Worm (Caenorhabditis elegans) whole organism, L4 larva: ENCODE data around the gene ceh-28.
"Not testable (repeated sequence)": the region's sequence is repeated elsewhere in the genome, so short reads cannot be mapped to it uniquely, and the experiment has no call there.

Source experiments
- D1046.2 ChIP-seq: fragments of 200-800 bp; sonication (Bioruptor generic); IDR thresholded peaks from 2 replicates; pipeline ENCODE4 v1.3.6; 2022; ENCODE audit warnings: missing genetic modification characterization, missing compliant biosample characterization
- F10B5.3 ChIP-seq: sonication (generic microtip); optimal IDR thresholded peaks from 2 replicates; lab custom pipeline; 2016; ENCODE audit warnings: mild to moderate bottlenecking, missing genetic modification characterization, missing compliant biosample characterization
- F26F4.8 ChIP-seq: fragments of 200-800 bp; sonication (Bioruptor generic); conservative IDR thresholded peaks from 2 replicates; pipeline ENCODE4 v1.3.6; 2022; ENCODE audit warnings: missing genetic modification characterization, missing compliant biosample characterization
- F44E2.7 ChIP-seq: fragments of 200-800 bp; sonication (Bioruptor generic); IDR thresholded peaks from 2 replicates; pipeline ENCODE4 v2.1.2; 2022; ENCODE audit warnings: missing genetic modification characterization, missing compliant biosample characterization
- T20F7.1 ChIP-seq: fragments of 200-800 bp; sonication (Bioruptor generic); optimal IDR thresholded peaks from 2 replicates; lab custom pipeline; 2018; ENCODE audit warnings: mild to moderate bottlenecking, missing genetic modification characterization, missing compliant biosample characterization
- T26A8.4 ChIP-seq: fragments of 200-800 bp; sonication (Bioruptor generic); IDR thresholded peaks from 2 replicates; pipeline ENCODE4 v1.3.6; 2022; ENCODE audit warnings: missing genetic modification characterization, missing compliant biosample characterization
- Y105C5A.15 ChIP-seq: fragments of 200-800 bp; sonication (Bioruptor generic); IDR thresholded peaks from 2 replicates; pipeline ENCODE4 v1.3.6; 2022; ENCODE audit warnings: missing genetic modification characterization, missing compliant biosample characterization
- Y5F2A.4 ChIP-seq: fragments of 200-800 bp; sonication (Bioruptor generic); optimal IDR thresholded peaks from 2 replicates; lab custom pipeline; 2018; ENCODE audit warnings: mild to moderate bottlenecking, missing genetic modification characterization, missing compliant biosample characterization
- Y75B8A.6 ChIP-seq: fragments of 200-800 bp; sonication (Bioruptor generic); IDR thresholded peaks from 2 replicates; pipeline ENCODE4 v1.3.6; 2022; ENCODE audit warnings: missing genetic modification reagents, missing genetic modification characterization, missing compliant biosample characterization
- ZK337.2 ChIP-seq: fragments of 200-800 bp; sonication (Bioruptor generic); IDR thresholded peaks from 2 replicates; pipeline ENCODE4 v1.3.6; 2022; ENCODE audit warnings: missing genetic modification reagents, missing genetic modification characterization, missing compliant biosample characterization
- aha-1 ChIP-seq: fragments of 150-350 bp; peaks from one replicate; lab custom pipeline; 2014; ENCODE audit warnings: missing biosample characterization, missing genetic modification characterization
- ceh-44 ChIP-seq: fragments of 200-800 bp; sonication (Bioruptor generic); IDR thresholded peaks from 2 replicates; pipeline ENCODE4 v1.3.6; 2022; ENCODE audit warnings: missing genetic modification reagents, missing genetic modification characterization, missing compliant biosample characterization
- daf-16 ChIP-seq, 3 experiments: sonication (generic microtip); optimal IDR thresholded peaks; 2 replicates each; lab custom pipeline; 2016 to 2017; ENCODE audit warnings: missing genetic modification characterization in 3 of 3, missing genetic modification reagents in 3 of 3, mild to moderate bottlenecking in 2 of 3, missing compliant biosample characterization in 2 of 3, missing biosample characterization in 1 of 3, moderate library complexity in 1 of 3
- daf-19 ChIP-seq: fragments of 200-800 bp; sonication (Bioruptor generic); conservative IDR thresholded peaks from 2 replicates; pipeline ENCODE4 v1.3.6; 2022; ENCODE audit warnings: missing genetic modification characterization, missing compliant biosample characterization
- daf-8 ChIP-seq: fragments of 200-800 bp; sonication (Bioruptor generic); IDR thresholded peaks from 2 replicates; pipeline ENCODE4 v1.3.6; 2022; ENCODE audit warnings: missing genetic modification characterization, missing compliant biosample characterization
- dmd-6 ChIP-seq: fragments of 200-800 bp; sonication (Bioruptor generic); IDR thresholded peaks from 2 replicates; pipeline ENCODE4 v1.3.6; 2022; ENCODE audit warnings: missing genetic modification reagents, missing genetic modification characterization, missing compliant biosample characterization
- duxl-1 ChIP-seq: sonication (generic microtip); optimal IDR thresholded peaks from 2 replicates; lab custom pipeline; 2016; ENCODE audit warnings: mild to moderate bottlenecking, missing genetic modification characterization, moderate library complexity, missing compliant biosample characterization; ENCODE audit not compliant: poor library complexity
- dve-1 ChIP-seq: sonication (generic microtip); optimal IDR thresholded peaks from 2 replicates; lab custom pipeline; 2017; ENCODE audit warnings: antibody characterized with exemption, mild to moderate bottlenecking, missing genetic modification characterization, missing compliant biosample characterization; ENCODE audit not compliant: insufficient read depth
- hif-1 ChIP-seq, 2 experiments: sonication (generic microtip); optimal IDR thresholded peaks; 2 replicates each; lab custom pipeline; 2016 to 2017; ENCODE audit warnings: missing compliant biosample characterization in 2 of 2, missing genetic modification characterization in 2 of 2, missing genetic modification reagents in 2 of 2, missing genotype in 2 of 2, mild to moderate bottlenecking in 1 of 2
- hlh-30 ChIP-seq: sonication (generic microtip); optimal IDR thresholded peaks from 2 replicates; lab custom pipeline; 2017; ENCODE audit warnings: antibody characterized with exemption, mild to moderate bottlenecking, missing genetic modification characterization, missing compliant biosample characterization; ENCODE audit not compliant: insufficient read depth
- hmg-1.1 ChIP-seq: fragments of 200-800 bp; sonication (Bioruptor generic); IDR thresholded peaks from 2 replicates; pipeline ENCODE4 v1.3.6; 2022; ENCODE audit warnings: missing genetic modification reagents, missing genetic modification characterization, missing compliant biosample characterization
- lim-7 ChIP-seq: fragments of 200-800 bp; sonication (Bioruptor generic); IDR thresholded peaks from 2 replicates; pipeline ENCODE4 v1.3.6; 2022; ENCODE audit warnings: missing genetic modification characterization, missing compliant biosample characterization
- lin-1 ChIP-seq: fragments of 200-800 bp; sonication (Bioruptor generic); IDR thresholded peaks from 2 replicates; pipeline ENCODE4 v1.3.6; 2022; ENCODE audit warnings: missing genetic modification reagents, missing genetic modification characterization, missing compliant biosample characterization
- lir-3 ChIP-seq: sonication (generic microtip); optimal IDR thresholded peaks from 2 replicates; lab custom pipeline; 2016; ENCODE audit warnings: mild to moderate bottlenecking, missing genetic modification characterization, missing compliant biosample characterization
- lsy-2 ChIP-seq, 2 experiments: fragments of 150-350 bp in 1 of 2; sonication (generic microtip) in 1 of 2; optimal IDR thresholded peaks; 2 replicates each; lab custom pipeline; 2014 to 2017; ENCODE audit warnings: missing biosample characterization in 2 of 2, missing genetic modification characterization in 2 of 2
- madf-5 ChIP-seq, 2 experiments: fragments of 200-800 bp; sonication (Bioruptor generic); IDR thresholded peaks; 2 replicates each; pipeline ENCODE4 v1.3.6; 2022; ENCODE audit warnings: missing compliant biosample characterization in 2 of 2, missing genetic modification characterization in 2 of 2
- madf-9 ChIP-seq: fragments of 200-800 bp; sonication (Bioruptor generic); conservative IDR thresholded peaks from 2 replicates; pipeline ENCODE4 v1.3.6; 2022; ENCODE audit warnings: missing genetic modification reagents, missing genetic modification characterization, missing compliant biosample characterization
- mdt-29 ChIP-seq: fragments of 200-800 bp; sonication (Bioruptor generic); IDR thresholded peaks from 2 replicates; pipeline ENCODE4 v1.3.6; 2022; ENCODE audit warnings: missing genetic modification reagents, missing genetic modification characterization, missing compliant biosample characterization
- mes-2 ChIP-seq: sonication (generic microtip); optimal IDR thresholded peaks from 2 replicates; lab custom pipeline; 2016; ENCODE audit warnings: missing genotype, mild to moderate bottlenecking, missing genetic modification characterization, missing compliant biosample characterization; ENCODE audit not compliant: poor library complexity, severe bottlenecking
- mxl-2 ChIP-seq: fragments of 200-800 bp; sonication (Bioruptor generic); conservative IDR thresholded peaks from 2 replicates; pipeline ENCODE4 v1.3.6; 2022; ENCODE audit warnings: missing genetic modification reagents, missing genetic modification characterization, missing compliant biosample characterization
- nhr-111 ChIP-seq: fragments of 200-800 bp; sonication (Bioruptor generic); optimal IDR thresholded peaks from 2 replicates; lab custom pipeline; 2018; ENCODE audit warnings: mild to moderate bottlenecking, missing genetic modification characterization, missing compliant biosample characterization
- nhr-25 ChIP-seq: sonication (generic microtip); optimal IDR thresholded peaks from 2 replicates; lab custom pipeline; 2017; ENCODE audit warnings: missing genetic modification characterization, mild to moderate bottlenecking, missing compliant biosample characterization, antibody characterized with exemption, moderate library complexity, borderline replicate concordance; ENCODE audit not compliant: insufficient read depth
- nhr-28 ChIP-seq: fragments of 150-350 bp; optimal IDR thresholded peaks from 2 replicates; lab custom pipeline; 2014; ENCODE audit warnings: missing biosample characterization, missing genetic modification characterization
- nhr-41 ChIP-seq: fragments of 200-800 bp; sonication (Bioruptor generic); IDR thresholded peaks from 2 replicates; pipeline ENCODE4 v1.3.6; 2022; ENCODE audit warnings: missing genetic modification reagents, missing genetic modification characterization, missing compliant biosample characterization
- nhr-48 ChIP-seq: sonication (generic microtip); optimal IDR thresholded peaks from 2 replicates; lab custom pipeline; 2016; ENCODE audit warnings: mild to moderate bottlenecking, missing genetic modification characterization, missing compliant biosample characterization
- nhr-6 ChIP-seq: fragments of 150-350 bp; optimal IDR thresholded peaks from 2 replicates; lab custom pipeline; 2014; ENCODE audit warnings: missing biosample characterization, missing genetic modification characterization
- php-3 ChIP-seq: fragments of 200-800 bp; sonication (Bioruptor generic); IDR thresholded peaks from 2 replicates; pipeline ENCODE4 v1.3.6; 2022; ENCODE audit warnings: missing genetic modification reagents, missing genetic modification characterization, missing compliant biosample characterization
- rbr-2 ChIP-seq: sonication (generic microtip); optimal IDR thresholded peaks from 2 replicates; lab custom pipeline; 2016; ENCODE audit warnings: missing genotype, missing genetic modification characterization, missing compliant biosample characterization
- sdz-12 ChIP-seq: fragments of 200-800 bp; sonication (Bioruptor generic); optimal IDR thresholded peaks from 2 replicates; lab custom pipeline; 2018; ENCODE audit warnings: mild to moderate bottlenecking, missing genetic modification characterization, missing compliant biosample characterization
- set-16 ChIP-seq: fragments of 200-800 bp; sonication (Bioruptor generic); IDR thresholded peaks from 2 replicates; pipeline ENCODE4 v1.3.6; 2022; ENCODE audit warnings: missing genetic modification reagents, missing genetic modification characterization, missing compliant biosample characterization
- snpc-1.2 ChIP-seq: fragments of 200-800 bp; sonication (Bioruptor generic); IDR thresholded peaks from 2 replicates; pipeline ENCODE4 v1.3.6; 2022; ENCODE audit warnings: missing genetic modification reagents, missing genetic modification characterization, missing compliant biosample characterization
- spr-3 ChIP-seq: fragments of 200-800 bp; sonication (Bioruptor generic); optimal IDR thresholded peaks from 2 replicates; lab custom pipeline; 2018; ENCODE audit warnings: mild to moderate bottlenecking, missing genetic modification characterization, missing compliant biosample characterization
- tag-97 ChIP-seq: fragments of 200-800 bp; sonication (Bioruptor generic); IDR thresholded peaks from 2 replicates; pipeline ENCODE4 v1.3.6; 2022; ENCODE audit warnings: missing genetic modification characterization, missing compliant biosample characterization
- unc-62 ChIP-seq, 3 experiments: fragments of 150-350 bp in 1 of 3; sonication (generic microtip); optimal IDR thresholded peaks in 2 of 3; peaks in 1 of 3; 1 replicate in 1 of 3; 2 replicates in 2 of 3; lab custom pipeline; 2014 to 2017; ENCODE audit warnings: missing biosample characterization in 3 of 3, missing genetic modification characterization in 3 of 3, missing genetic modification reagents in 3 of 3, missing genotype in 1 of 3
- vab-7 ChIP-seq: fragments of 200-800 bp; sonication (Bioruptor generic); IDR thresholded peaks from 2 replicates; pipeline ENCODE4 v1.3.6; 2022; ENCODE audit warnings: missing genetic modification reagents, missing genetic modification characterization, missing compliant biosample characterization
- zfp-2 ChIP-seq: sonication (generic microtip); optimal IDR thresholded peaks from 2 replicates; lab custom pipeline; 2016; ENCODE audit warnings: mild to moderate bottlenecking, missing genetic modification characterization, missing compliant biosample characterization
- zip-11 ChIP-seq: fragments of 200-800 bp; sonication (Bioruptor generic); IDR thresholded peaks from 2 replicates; pipeline ENCODE4 v1.3.6; 2022; ENCODE audit warnings: missing genetic modification characterization, missing compliant biosample characterization

The ceh-28 gene

DNA sequence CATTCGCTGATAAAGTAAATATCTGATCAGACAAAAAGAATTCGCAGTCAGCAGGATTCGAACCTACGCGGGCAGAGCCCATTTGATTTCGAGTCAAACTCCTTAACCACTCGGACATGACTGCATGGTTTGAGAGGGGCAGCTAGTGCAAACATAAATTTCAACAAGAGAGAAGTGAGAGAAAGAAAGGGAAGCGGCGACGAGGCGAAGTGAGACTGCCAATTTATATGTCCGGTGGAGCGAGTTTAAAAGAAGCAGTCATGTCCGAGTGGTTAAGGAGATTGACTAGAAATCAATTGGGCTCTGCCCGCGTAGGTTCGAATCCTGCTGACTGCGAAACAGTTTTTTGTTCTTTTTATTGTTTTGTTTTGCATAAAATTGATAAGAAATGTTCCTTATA is 28.1 kb upstream of the ceh-28 start (continued):
- TF ChIP-seq zip-11 (GFP tag; lab: Robert Waterston, UW) (peak; percentile 90), php-3 (GFP tag; lab: Robert Waterston, UW) (peak; percentile 86), rbr-2 (tag; lab: Kevin White, UChicago) (peak; percentile 89), lim-7 (GFP tag; lab: Robert Waterston, UW) (peak; percentile 95), nhr-48 (tag; lab: Kevin White, UChicago) (peak; percentile 80), dmd-6 (GFP tag; lab: Robert Waterston, UW) (peak; percentile 87), T20F7.1 (peak; percentile 77), snpc-1.2 (GFP tag; lab: Robert Waterston, UW) (peak; percentile 94), mxl-2 (GFP tag; lab: Robert Waterston, UW) (peak; percentile 77), lsy-2 (tag; optimal IDR thresholded peaks at IDR 0.05; lab: Kevin White, UChicago) (peak in 1 of 2 experiments; percentile 45), duxl-1 (tag; lab: Kevin White, UChicago) (peak; percentile 88), Y105C5A.15 (peak; percentile 93), set-16 (GFP tag; lab: Robert Waterston, UW) (peak; percentile 63; the same call in 1 of the 2 replicates), mes-2 (tag; lab: Kevin White, UChicago) (peak; percentile 82), sdz-12 (peak; percentile 95), spr-3 (peak; percentile 70), D1046.2 (GFP tag; lab: Robert Waterston, UW) (peak; percentile 78), lir-3 (peak; percentile 73), nhr-25 (tag; lab: Kevin White, UChicago) (peak; percentile 45), F26F4.8 (GFP tag; lab: Robert Waterston, UW) (peak; percentile 66; the same call in 1 of the 2 replicates), hif-1 (tag; optimal IDR thresholded peaks at IDR 0.05; lab: Kevin White, UChicago) (peak; percentile 55 to 63), aha-1 (tag; lab: Kevin White, UChicago) (peak; percentile 100), Y5F2A.4 (GFP tag; lab: Kevin White, UChicago) (peak; percentile 81), Y75B8A.6 (peak; percentile 76), ZK337.2 (GFP tag; lab: Robert Waterston, UW) (peak; percentile 91), T26A8.4 (GFP tag; lab: Robert Waterston, UW) (peak; percentile 96), daf-8 (GFP tag; lab: Robert Waterston, UW) (0 out of 2 replicates have a peak, but pooled peaks have one; percentile 35), nhr-28 (tag; lab: Kevin White, UChicago) (peak; percentile 85), daf-16 (GFP tag; optimal IDR thresholded peaks at IDR 0.05; lab: Kevin White, UChicago) (peak; percentile 57 to 94), daf-16 (tag; optimal IDR thresholded peaks at IDR 0.05; lab: Kevin White, UChicago) (peak; percentile 85), zfp-2 (tag; lab: Kevin White, UChicago) (peak; percentile 67), tag-97 (GFP tag; lab: Robert Waterston, UW) (0 out of 2 replicates have a peak, but pooled peaks have one; percentile 50), mdt-29 (GFP tag; lab: Robert Waterston, UW) (peak; percentile 85), F10B5.3 (tag; lab: Kevin White, UChicago) (peak; percentile 57), hlh-30 (tag; lab: Kevin White, UChicago) (peak; percentile 79), daf-19 (GFP tag; lab: Robert Waterston, UW) (peak; percentile 95), madf-9 (GFP tag; lab: Robert Waterston, UW) (peak; percentile 95), nhr-6 (tag; lab: Kevin White, UChicago) (peak; percentile 70), ceh-44 (GFP tag; lab: Robert Waterston, UW) (peak; percentile 96), nhr-111 (GFP tag; lab: Kevin White, UChicago) (peak; percentile 92), hmg-1.1 (GFP tag; lab: Robert Waterston, UW) (peak; percentile 99), dve-1 (tag; lab: Kevin White, UChicago) (peak; percentile 88), F44E2.7 (GFP tag; lab: Robert Waterston, UW) (peak; percentile 86), madf-5 (GFP tag; IDR thresholded peaks at IDR 0.05; lab: Robert Waterston, UW) (peak; percentile 74 to 92; a peak in 3 of 4 replicates), nhr-41 (GFP tag; lab: Robert Waterston, UW) (peak; percentile 85), vab-7 (GFP tag; lab: Robert Waterston, UW) (peak; percentile 96), unc-62 (GFP tag; optimal IDR thresholded peaks at IDR 0.05 in 1 of 2; lab: Kevin White, UChicago) (peak in 1 of 2 experiments; percentile 97), lin-1 (GFP tag; lab: Robert Waterston, UW) (peak; percentile 94)
- TF ChIP-seq unc-62 (tag; optimal IDR thresholded peaks at IDR 0.05; lab: Kevin White, UChicago), result not testable (repeated sequence)
